Fruit fly (Drosophila melanogaster): Measurements from ENCODE around the gene Eip63E.

DNA sequence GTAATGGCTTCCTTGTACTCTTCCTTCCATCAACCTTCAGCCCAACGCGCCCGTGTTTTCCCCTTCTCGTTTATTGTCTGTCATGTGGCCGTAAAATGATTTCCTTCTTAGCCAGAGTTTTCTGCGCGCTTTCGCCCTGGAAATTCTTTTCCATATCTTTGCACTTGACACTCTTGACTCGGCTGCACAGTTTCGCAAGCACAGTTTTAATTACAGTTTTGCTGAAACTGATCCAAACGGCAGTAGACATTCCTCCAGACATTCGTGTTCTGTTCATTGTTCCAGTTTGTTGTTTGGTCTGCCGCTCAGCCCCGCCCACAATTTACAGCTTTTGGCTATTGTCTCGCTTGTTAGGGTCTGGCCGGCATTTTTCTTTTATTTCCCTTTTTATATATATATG, 45.0 kb downstream of the Eip63E start:
- TF ChIP-seq CG11762 (GFP tag; optimal IDR thresholded peaks at IDR 0.05; ENCODE audit: insufficient read depth) (no peak), CG16779 (tag; optimal IDR thresholded peaks at IDR 0.05) (no peak), CG9139 (GFP tag; optimal IDR thresholded peaks at IDR 0.05) (no peak), Smox (GFP tag; optimal IDR thresholded peaks at IDR 0.05) (no peak), CG6854 (GFP tag; optimal IDR thresholded peaks at IDR 0.05) (no peak), dac (GFP tag; optimal IDR thresholded peaks at IDR 0.05) (no peak), esn (GFP tag; optimal IDR thresholded peaks at IDR 0.05) (no peak)

Measured in whole organism, prepupa.